Worm (Caenorhabditis elegans) whole organism, L3 larva: ENCODE data around the gene rcq-5.

Source experiments
- R02D3.7 ChIP-seq: fragments of 150-350 bp; optimal IDR thresholded peaks from 2 replicates; lab custom pipeline; 2014; ENCODE audit warnings: missing biosample characterization, missing genetic modification characterization
- ZK546.5 ChIP-seq: sonication (generic microtip); optimal IDR thresholded peaks from 2 replicates; lab custom pipeline; 2017; ENCODE audit warnings: missing biosample characterization, missing genetic modification characterization
- aly-2 ChIP-seq: fragments of 150-350 bp; optimal IDR thresholded peaks from 2 replicates; lab custom pipeline; 2014; ENCODE audit warnings: missing biosample characterization, missing genetic modification characterization
- ama-1 ChIP-seq: fragments of 150-350 bp; optimal IDR thresholded peaks from 2 replicates; lab custom pipeline; 2018
- ceh-16 ChIP-seq: sonication (generic microtip); optimal IDR thresholded peaks from 2 replicates; lab custom pipeline; 2017; ENCODE audit warnings: missing biosample characterization, missing genetic modification characterization
- ceh-28 ChIP-seq: fragments of 150-350 bp; optimal IDR thresholded peaks from 2 replicates; lab custom pipeline; 2014; ENCODE audit warnings: missing biosample characterization, missing genetic modification reagents, missing genetic modification characterization
- ceh-82 ChIP-seq: fragments of 150-350 bp; optimal IDR thresholded peaks from 2 replicates; lab custom pipeline; 2014; ENCODE audit warnings: missing biosample characterization, missing genetic modification characterization
- ceh-9 ChIP-seq: sonication (generic microtip); optimal IDR thresholded peaks from 2 replicates; lab custom pipeline; 2018; ENCODE audit warnings: missing biosample characterization, missing genetic modification characterization
- daf-12 ChIP-seq: fragments of 150-350 bp; optimal IDR thresholded peaks from 2 replicates; lab custom pipeline; 2014; ENCODE audit warnings: missing biosample characterization, missing genetic modification reagents, missing genetic modification characterization
- egl-27 ChIP-seq: sonication (generic microtip); optimal IDR thresholded peaks from 4 replicates; lab custom pipeline; 2017; ENCODE audit warnings: missing biosample characterization, missing genetic modification reagents, missing genetic modification characterization
- elt-2 ChIP-seq: sonication (generic microtip); optimal IDR thresholded peaks from 2 replicates; lab custom pipeline; 2016; ENCODE audit warnings: missing genetic modification reagents, mild to moderate bottlenecking, missing genetic modification characterization, missing compliant biosample characterization
- elt-3 ChIP-seq, 3 experiments: fragments of 150-350 bp in 1 of 3; sonication (generic microtip) in 2 of 3; optimal IDR thresholded peaks; 2 replicates in 2 of 3; 4 replicates in 1 of 3; lab custom pipeline; 2014 to 2017; ENCODE audit warnings: missing biosample characterization in 3 of 3, missing genetic modification characterization in 3 of 3
- eor-1 ChIP-seq, 2 experiments: fragments of 150-350 bp; optimal IDR thresholded peaks; 2 replicates each; lab custom pipeline; 2014 to 2018; ENCODE audit warnings: missing biosample characterization in 2 of 2, missing genetic modification characterization in 2 of 2
- fkh-10 ChIP-seq: sonication (generic microtip); optimal IDR thresholded peaks from 2 replicates; lab custom pipeline; 2017; ENCODE audit warnings: missing biosample characterization, missing genetic modification reagents, missing genetic modification characterization
- fkh-2 ChIP-seq: fragments of 150-350 bp; optimal IDR thresholded peaks from 2 replicates; lab custom pipeline; 2014; ENCODE audit warnings: missing biosample characterization, missing genetic modification reagents, missing genetic modification characterization
- fos-1 ChIP-seq: fragments of 150-350 bp; optimal IDR thresholded peaks from 2 replicates; lab custom pipeline; 2014; ENCODE audit warnings: missing biosample characterization, missing genetic modification characterization
- hmg-11 ChIP-seq: sonication (generic microtip); optimal IDR thresholded peaks from 2 replicates; lab custom pipeline; 2016; ENCODE audit warnings: missing genetic modification characterization, missing compliant biosample characterization
- jun-1 ChIP-seq: fragments of 150-350 bp; optimal IDR thresholded peaks from 2 replicates; lab custom pipeline; 2014; ENCODE audit warnings: missing biosample characterization, missing genetic modification reagents, missing genetic modification characterization
- lin-15B ChIP-seq: fragments of 150-350 bp; optimal IDR thresholded peaks from 2 replicates; lab custom pipeline; 2014; ENCODE audit warnings: missing biosample characterization, missing genetic modification characterization
- lin-39 ChIP-seq: fragments of 150-350 bp; optimal IDR thresholded peaks from 2 replicates; lab custom pipeline; 2018; ENCODE audit warnings: missing biosample characterization, missing genetic modification reagents, missing genetic modification characterization
- mdl-1 ChIP-seq: fragments of 150-350 bp; optimal IDR thresholded peaks from 2 replicates; lab custom pipeline; 2014; ENCODE audit warnings: missing biosample characterization, missing genetic modification characterization
- mml-1 ChIP-seq: fragments of 150-350 bp; sonication (generic microtip); optimal IDR thresholded peaks from 3 replicates; lab custom pipeline; 2014; ENCODE audit warnings: missing biosample characterization, missing genetic modification characterization
- nfya-1 ChIP-seq: sonication (generic microtip); optimal IDR thresholded peaks from 2 replicates; lab custom pipeline; 2017; ENCODE audit warnings: missing genetic modification characterization, mild to moderate bottlenecking, missing compliant biosample characterization, antibody characterized with exemption, moderate library complexity; ENCODE audit not compliant: insufficient read depth
- nhr-11 ChIP-seq: fragments of 150-350 bp; optimal IDR thresholded peaks from 2 replicates; lab custom pipeline; 2014; ENCODE audit warnings: missing biosample characterization, missing genetic modification characterization
- nhr-23 ChIP-seq: fragments of 150-350 bp; optimal IDR thresholded peaks from 2 replicates; lab custom pipeline; 2014; ENCODE audit warnings: missing biosample characterization, missing genetic modification reagents, missing genetic modification characterization
- nhr-237 ChIP-seq: fragments of 150-350 bp; optimal IDR thresholded peaks from 2 replicates; lab custom pipeline; 2014; ENCODE audit warnings: missing biosample characterization, missing genetic modification characterization
- nhr-25 ChIP-seq: sonication (generic microtip); optimal IDR thresholded peaks from 2 replicates; lab custom pipeline; 2017; ENCODE audit warnings: missing biosample characterization, missing genetic modification characterization
- nhr-28 ChIP-seq: fragments of 150-350 bp; optimal IDR thresholded peaks from 2 replicates; lab custom pipeline; 2014; ENCODE audit warnings: missing biosample characterization, missing genetic modification characterization
- nhr-67 ChIP-seq: fragments of 150-350 bp; optimal IDR thresholded peaks from 2 replicates; lab custom pipeline; 2014; ENCODE audit warnings: missing biosample characterization, missing genetic modification characterization
- nhr-76 ChIP-seq: fragments of 150-350 bp; sonication (generic microtip); optimal IDR thresholded peaks from 5 replicates; lab custom pipeline; 2014; ENCODE audit warnings: missing biosample characterization, missing genetic modification characterization
- nhr-77 ChIP-seq: fragments of 150-350 bp; optimal IDR thresholded peaks from 2 replicates; lab custom pipeline; 2014; ENCODE audit warnings: missing biosample characterization, missing genetic modification characterization
- pha-4 ChIP-seq: fragments of 150-350 bp; optimal IDR thresholded peaks from 2 replicates; lab custom pipeline; 2014; ENCODE audit warnings: missing biosample characterization, missing genetic modification reagents, missing genetic modification characterization
- pqm-1 ChIP-seq: fragments of 150-350 bp; optimal IDR thresholded peaks from 2 replicates; lab custom pipeline; 2017; ENCODE audit warnings: missing biosample characterization, missing genetic modification characterization, inconsistent platforms
- sea-2 ChIP-seq: fragments of 150-350 bp; sonication (generic microtip); optimal IDR thresholded peaks from 4 replicates; lab custom pipeline; 2014; ENCODE audit warnings: missing biosample characterization, missing genetic modification reagents, missing genetic modification characterization
- snpc-4 ChIP-seq: fragments of 150-350 bp; optimal IDR thresholded peaks from 2 replicates; lab custom pipeline; 2014; ENCODE audit warnings: missing biosample characterization, missing genetic modification characterization
- tbx-2 ChIP-seq: sonication (generic microtip); optimal IDR thresholded peaks from 2 replicates; lab custom pipeline; 2016; ENCODE audit warnings: mild to moderate bottlenecking, missing genetic modification characterization, missing compliant biosample characterization
- unc-39 ChIP-seq: sonication (generic microtip); optimal IDR thresholded peaks from 4 replicates; lab custom pipeline; 2017; ENCODE audit warnings: missing biosample characterization, missing genetic modification characterization
- unc-62 ChIP-seq: fragments of 150-350 bp; sonication (generic microtip); optimal IDR thresholded peaks from 4 replicates; lab custom pipeline; 2014; ENCODE audit warnings: missing biosample characterization, missing genetic modification reagents, missing genetic modification characterization
- zag-1 ChIP-seq: fragments of 150-350 bp; optimal IDR thresholded peaks from 2 replicates; lab custom pipeline; 2014; ENCODE audit warnings: missing biosample characterization, missing genetic modification characterization
- ztf-11 ChIP-seq: fragments of 150-350 bp; optimal IDR thresholded peaks from 2 replicates; lab custom pipeline; 2014; ENCODE audit warnings: missing biosample characterization, missing genetic modification characterization

Gene rcq-5

DNA sequence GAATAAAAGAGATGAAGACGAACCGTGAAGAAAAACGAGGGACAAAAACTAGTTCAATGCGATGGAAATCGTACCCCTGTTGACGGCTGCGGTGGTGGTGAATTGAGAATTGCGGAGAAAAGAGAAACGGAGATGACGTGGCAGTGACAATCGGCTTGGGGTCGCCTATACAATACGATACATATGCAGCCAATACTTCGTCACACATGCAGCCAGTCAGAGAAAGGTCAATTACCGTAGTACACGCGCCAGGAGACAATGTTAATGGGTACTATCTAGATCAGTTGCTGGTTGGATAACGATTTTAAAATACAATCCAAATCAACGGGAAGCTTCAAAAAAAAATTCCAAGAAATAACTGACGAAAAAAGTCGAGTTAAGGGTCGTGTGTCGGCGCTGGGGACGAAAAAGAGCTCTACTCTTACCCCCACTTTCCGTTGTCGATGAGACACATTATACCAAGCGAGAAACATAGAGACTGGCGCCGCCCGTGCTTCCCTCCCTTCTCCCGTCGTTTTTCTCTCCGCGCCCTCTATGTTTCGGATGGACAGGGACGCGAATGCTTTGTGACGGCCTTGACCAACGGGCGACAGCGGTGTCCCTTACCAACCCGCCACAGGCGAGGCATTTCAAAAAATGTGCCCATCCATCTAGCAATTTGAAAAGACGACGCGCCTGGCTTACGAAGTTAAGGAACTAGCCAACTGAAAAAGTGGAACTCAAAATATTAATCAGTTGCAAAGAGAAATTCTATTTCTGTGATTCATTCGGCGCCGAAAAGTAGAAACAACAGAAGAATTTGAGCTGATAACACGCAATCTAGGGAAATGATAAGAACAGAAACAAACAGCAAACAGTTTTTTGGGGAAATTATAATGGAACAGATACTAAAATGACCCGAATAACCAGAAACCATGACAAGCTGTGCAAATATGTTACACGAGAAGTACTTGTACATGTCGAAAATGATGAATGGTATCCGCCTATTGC lies 38.9 kb downstream of the rcq-5 start:
- TF ChIP-seq ama-1 (lab: Kevin White, UChicago) (no peak), lin-39 (tag; lab: Kevin White, UChicago) (peak; percentile 81), eor-1 (tag; optimal IDR thresholded peaks at IDR 0.05; lab: Kevin White, UChicago) (no peak), R02D3.7 (no peak), pha-4 (tag; lab: Kevin White, UChicago) (peak; percentile 17), unc-39 (tag; lab: Kevin White, UChicago) (no peak), zag-1 (tag; lab: Kevin White, UChicago) (no peak), nhr-76 (tag; lab: Kevin White, UChicago) (no peak), fkh-10 (GFP tag; lab: Kevin White, UChicago) (no peak), ZK546.5 (no peak), nhr-67 (tag; lab: Kevin White, UChicago) (no peak), mml-1 (tag; lab: Kevin White, UChicago) (no peak), tbx-2 (tag; lab: Kevin White, UChicago) (no peak), nhr-77 (tag; lab: Kevin White, UChicago) (no peak), egl-27 (tag; lab: Kevin White, UChicago) (no peak), nhr-237 (tag; lab: Kevin White, UChicago) (no peak), ceh-82 (no peak), aly-2 (tag; lab: Kevin White, UChicago) (no peak), nfya-1 (tag; lab: Kevin White, UChicago) (peak; percentile 63), elt-2 (tag; lab: Kevin White, UChicago) (peak; percentile 80), ceh-28 (no peak), nhr-25 (tag; lab: Kevin White, UChicago) (peak; percentile 31), nhr-23 (peak; percentile 6), nhr-28 (tag; lab: Kevin White, UChicago) (no peak), unc-62 (GFP tag; lab: Kevin White, UChicago) (no peak), pqm-1 (peak; percentile 57), ztf-11 (tag; lab: Kevin White, UChicago) (no peak), fos-1 (tag; lab: Kevin White, UChicago) (no peak), fkh-2 (tag; lab: Kevin White, UChicago) (no peak), snpc-4 (tag; lab: Kevin White, UChicago) (peak; percentile 42), jun-1 (no peak), daf-12 (no peak)

DNA sequence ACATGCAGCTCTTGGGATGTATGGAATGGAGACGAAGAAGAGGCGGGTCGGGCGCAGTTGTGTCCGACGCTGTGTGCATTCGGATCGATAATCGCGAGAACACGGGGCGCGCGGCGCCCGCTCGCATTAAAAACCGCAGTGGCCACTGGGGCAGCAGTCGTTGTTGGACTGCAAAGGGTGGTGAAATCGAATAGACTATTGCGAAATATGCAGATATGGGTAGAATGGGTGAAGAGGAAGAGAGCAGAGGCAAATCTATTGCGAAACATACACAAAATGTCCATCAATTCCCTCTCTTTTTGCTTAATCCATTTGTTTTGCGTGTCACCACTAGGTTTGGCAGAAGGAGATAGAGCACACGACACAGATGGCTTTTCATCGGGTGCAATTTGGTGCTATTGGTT lies 39.7 kb downstream of the rcq-5 start:
- peak; percentile 22 for TF ChIP-seq nhr-23
- TF ChIP-seq mdl-1 (tag; lab: Kevin White, UChicago) = no peak
- TF ChIP-seq unc-62 (GFP tag; lab: Kevin White, UChicago) = peak; percentile 7
- no peak for TF ChIP-seq ceh-16
- TF ChIP-seq snpc-4 (tag; lab: Kevin White, UChicago) = peak; percentile 49
- peak; percentile 94 for TF ChIP-seq lin-39 (tag; lab: Kevin White, UChicago)
- TF ChIP-seq ceh-9 (tag; lab: Kevin White, UChicago) = no peak
- no peak for TF ChIP-seq mml-1 (tag; lab: Kevin White, UChicago)
- TF ChIP-seq ama-1 (lab: Kevin White, UChicago) = peak; percentile 70
- peak; percentile 67 for TF ChIP-seq hmg-11 (tag; lab: Kevin White, UChicago)
- TF ChIP-seq lin-15B = peak; percentile 47
- TF ChIP-seq nfya-1 (tag; lab: Kevin White, UChicago) = peak; percentile 85
- peak; percentile 63 for TF ChIP-seq fkh-10 (GFP tag; lab: Kevin White, UChicago)
- peak; percentile 25 for TF ChIP-seq R02D3.7
- no peak for TF ChIP-seq eor-1 (tag; optimal IDR thresholded peaks at IDR 0.05; lab: Kevin White, UChicago)
- peak; percentile 63 for TF ChIP-seq sea-2 (GFP tag; lab: Kevin White, UChicago)
- TF ChIP-seq ceh-28 = peak; percentile 68
- peak in 1 of 3 experiments; percentile 59 for TF ChIP-seq elt-3 (tag; optimal IDR thresholded peaks at IDR 0.05; lab: Kevin White, UChicago)
- TF ChIP-seq nhr-11 (tag; lab: Kevin White, UChicago) = peak; percentile 66
- peak; percentile 2 for TF ChIP-seq tbx-2 (tag; lab: Kevin White, UChicago)
